Fruit fly (Drosophila melanogaster) whole organism, embryonic: ENCODE measurements around the gene Gr64d.

Experiments used
- ATbp ChIP-seq: fragments of 200-800 bp; sonication (Bioruptor generic); optimal IDR thresholded peaks from 2 replicates; lab custom pipeline; 2017; ENCODE audit warnings: missing biosample characterization, mild to moderate bottlenecking, missing genetic modification characterization, missing genetic modification reagents
- CG11504 ChIP-seq: fragments of 200-800 bp; sonication (Bioruptor generic); optimal IDR thresholded peaks from 3 replicates; lab custom pipeline; 2019; ENCODE audit warnings: missing biosample characterization, mild to moderate bottlenecking, missing genetic modification characterization, moderate library complexity
- CG12769 ChIP-seq: fragments of 200-800 bp; sonication (Bioruptor generic); optimal IDR thresholded peaks from 2 replicates; lab custom pipeline; 2019; ENCODE audit warnings: missing biosample characterization, mild to moderate bottlenecking, missing genetic modification characterization, moderate library complexity
- CG12942 ChIP-seq: fragments of 200-800 bp; sonication (Bioruptor generic); optimal IDR thresholded peaks from 3 replicates; lab custom pipeline; 2016; ENCODE audit warnings: missing biosample characterization, missing genetic modification characterization
- CG13424 ChIP-seq: fragments of 200-800 bp; sonication (Bioruptor generic); optimal IDR thresholded peaks from 2 replicates; lab custom pipeline; 2019; ENCODE audit warnings: missing biosample characterization, mild to moderate bottlenecking, missing genetic modification characterization, moderate library complexity
- CG15514 ChIP-seq: fragments of 200-800 bp; sonication (Bioruptor generic); optimal IDR thresholded peaks from 3 replicates; lab custom pipeline; 2017; ENCODE audit warnings: missing biosample characterization, missing genetic modification characterization, mild to moderate bottlenecking, moderate library complexity, missing genetic modification reagents
- CG17359 ChIP-seq: fragments of 200-800 bp; sonication (Bioruptor generic); optimal IDR thresholded peaks from 3 replicates; lab custom pipeline; 2018; ENCODE audit warnings: missing biosample characterization, mild to moderate bottlenecking, missing genetic modification characterization, moderate library complexity
- CG17361 ChIP-seq: fragments of 200-800 bp; sonication (Bioruptor generic); IDR thresholded peaks from 3 replicates; pipeline ENCODE4 v1.3.6; 2022; ENCODE audit warnings: missing biosample characterization, missing genetic modification characterization
- CG1792 ChIP-seq: fragments of 200-800 bp; sonication (Bioruptor generic); optimal IDR thresholded peaks from 2 replicates; lab custom pipeline; 2016; ENCODE audit warnings: missing biosample characterization, missing genetic modification characterization
- CG18262 ChIP-seq: fragments of 200-800 bp; optimal IDR thresholded peaks from 3 replicates; lab custom pipeline; 2019; ENCODE audit warnings: missing biosample characterization, mild to moderate bottlenecking, missing genetic modification characterization, moderate library complexity
- CG18599 ChIP-seq: fragments of 200-800 bp; sonication (Bioruptor generic); optimal IDR thresholded peaks from 3 replicates; lab custom pipeline; 2017; ENCODE audit warnings: missing biosample characterization, missing genetic modification characterization, mild to moderate bottlenecking, moderate library complexity, missing genetic modification reagents
- CG2712 ChIP-seq: fragments of 200-800 bp; optimal IDR thresholded peaks from 3 replicates; lab custom pipeline; 2019; ENCODE audit warnings: missing biosample characterization, mild to moderate bottlenecking, missing genetic modification characterization, moderate library complexity
- CG2889 ChIP-seq: fragments of 200-800 bp; sonication (Bioruptor generic); IDR thresholded peaks from 3 replicates; pipeline ENCODE4 v1.3.6; 2022; ENCODE audit warnings: missing biosample characterization, missing genetic modification characterization
- CG3281 ChIP-seq: fragments of 200-800 bp; sonication (Bioruptor generic); optimal IDR thresholded peaks from 3 replicates; lab custom pipeline; 2017; ENCODE audit warnings: missing biosample characterization, mild to moderate bottlenecking, missing genetic modification characterization
- CG4404 ChIP-seq: fragments of 200-800 bp; sonication (Bioruptor generic); IDR thresholded peaks from 2 replicates; pipeline ENCODE4 v1.3.6; 2022; ENCODE audit warnings: missing biosample characterization, missing genetic modification characterization
- CG6689 ChIP-seq: fragments of 200-800 bp; sonication (Bioruptor generic); IDR thresholded peaks from 2 replicates; pipeline ENCODE4 v1.3.6; 2022; ENCODE audit warnings: missing biosample characterization, missing genetic modification characterization
- CG7556 ChIP-seq: fragments of 200-800 bp; sonication (Bioruptor generic); optimal IDR thresholded peaks from 2 replicates; lab custom pipeline; 2017; ENCODE audit warnings: missing biosample characterization, mild to moderate bottlenecking, missing genetic modification characterization
- CG8290 ChIP-seq, 3 experiments: fragments of 200-800 bp; sonication (Bioruptor generic); optimal IDR thresholded peaks; 2 replicates each; lab custom pipeline; 2016 to 2019; ENCODE audit warnings: missing biosample characterization in 3 of 3, missing genetic modification characterization in 3 of 3, mild to moderate bottlenecking in 2 of 3, moderate library complexity in 1 of 3
- CG8944 ChIP-seq: fragments of 200-800 bp; sonication (Bioruptor generic); optimal IDR thresholded peaks from 3 replicates; lab custom pipeline; 2016; ENCODE audit warnings: missing biosample characterization, missing genetic modification characterization
- D19A ChIP-seq: fragments of 200-800 bp; optimal IDR thresholded peaks from 3 replicates; lab custom pipeline; 2019; ENCODE audit warnings: missing biosample characterization, mild to moderate bottlenecking, missing genetic modification characterization, moderate library complexity
- Dek ChIP-seq: fragments of 200-800 bp; sonication (Bioruptor generic); optimal IDR thresholded peaks from 3 replicates; lab custom pipeline; 2019; ENCODE audit warnings: missing biosample characterization, mild to moderate bottlenecking, missing genetic modification characterization, moderate library complexity
- Eip74EF ChIP-seq, 2 experiments: fragments of 200-800 bp in 1 of 2; fragments of >200 bp in 1 of 2; sonication (Bioruptor generic) in 1 of 2; optimal IDR thresholded peaks; 2 replicates each; lab custom pipeline; 2017 to 2019; ENCODE audit warnings: missing biosample characterization in 2 of 2, missing genetic modification characterization in 2 of 2, mild to moderate bottlenecking in 1 of 2, moderate library complexity in 1 of 2
- Elba2 ChIP-seq: fragments of 200-800 bp; sonication (Bioruptor generic); optimal IDR thresholded peaks from 3 replicates; lab custom pipeline; 2016; ENCODE audit warnings: missing biosample characterization, missing genetic modification characterization
- Fer1 ChIP-seq: fragments of 200-800 bp; sonication (Bioruptor generic); optimal IDR thresholded peaks from 2 replicates; lab custom pipeline; 2017; ENCODE audit warnings: missing biosample characterization, mild to moderate bottlenecking, missing genetic modification characterization
- Fer3 ChIP-seq: fragments of 200-800 bp; sonication (Bioruptor generic); optimal IDR thresholded peaks from 2 replicates; lab custom pipeline; 2018; ENCODE audit warnings: missing biosample characterization, mild to moderate bottlenecking, missing genetic modification characterization, moderate library complexity
- HHEX ChIP-seq: fragments of 200-800 bp; sonication (Bioruptor generic); optimal IDR thresholded peaks from 3 replicates; lab custom pipeline; 2017; ENCODE audit warnings: missing biosample characterization, mild to moderate bottlenecking, missing genetic modification characterization, missing genetic modification reagents
- Hand ChIP-seq: fragments of 200-800 bp; sonication (Bioruptor generic); optimal IDR thresholded peaks from 2 replicates; lab custom pipeline; 2017; ENCODE audit warnings: mild to moderate bottlenecking, missing biosample characterization, missing genetic modification reagents, missing genetic modification characterization
- Hmx ChIP-seq: fragments of 200-800 bp; sonication (Bioruptor generic); optimal IDR thresholded peaks from 2 replicates; lab custom pipeline; 2016; ENCODE audit warnings: missing biosample characterization, missing genetic modification characterization
- Hr51 ChIP-seq, 2 experiments: fragments of 200-800 bp; sonication (Bioruptor generic); optimal IDR thresholded peaks; 2 replicates in 1 of 2; 3 replicates in 1 of 2; lab custom pipeline; 2016 to 2018; ENCODE audit warnings: missing biosample characterization in 2 of 2, missing genetic modification characterization in 2 of 2, mild to moderate bottlenecking in 1 of 2, moderate library complexity in 1 of 2
- Lpt ChIP-seq: fragments of >200 bp; optimal IDR thresholded peaks from 2 replicates; lab custom pipeline; 2018; ENCODE audit warnings: missing biosample characterization, missing genetic modification characterization
- NC2β ChIP-seq: fragments of 200-800 bp; sonication (Bioruptor generic); optimal IDR thresholded peaks from 2 replicates; lab custom pipeline; 2016; ENCODE audit warnings: missing biosample characterization, missing genetic modification characterization
- PHDP ChIP-seq: fragments of 200-800 bp; sonication (Bioruptor generic); optimal IDR thresholded peaks from 3 replicates; lab custom pipeline; 2018; ENCODE audit warnings: missing biosample characterization, mild to moderate bottlenecking, missing genetic modification characterization, moderate library complexity
- Usf ChIP-seq: fragments of 200-800 bp; sonication (Bioruptor generic); optimal IDR thresholded peaks from 2 replicates; lab custom pipeline; 2017; ENCODE audit warnings: missing genotype, missing biosample characterization, missing genetic modification characterization
- bcd ChIP-seq: fragments of 200-800 bp; sonication (Bioruptor generic); optimal IDR thresholded peaks from 2 replicates; lab custom pipeline; 2017; ENCODE audit warnings: missing biosample characterization, mild to moderate bottlenecking, missing genetic modification characterization
- dimm ChIP-seq: fragments of 200-800 bp; sonication (Bioruptor generic); IDR thresholded peaks from 2 replicates; pipeline ENCODE4 v1.3.6; 2022; ENCODE audit warnings: missing biosample characterization, missing genetic modification characterization
- dmrt99B ChIP-seq: fragments of 200-800 bp; sonication (Bioruptor generic); optimal IDR thresholded peaks from 2 replicates; lab custom pipeline; 2018; ENCODE audit warnings: missing biosample characterization, mild to moderate bottlenecking, missing genetic modification characterization, moderate library complexity
- gem ChIP-seq: fragments of 200-800 bp; sonication (Bioruptor generic); optimal IDR thresholded peaks from 2 replicates; lab custom pipeline; 2019; ENCODE audit warnings: missing biosample characterization, mild to moderate bottlenecking, missing genetic modification characterization, moderate library complexity
- lab ChIP-seq: fragments of 200-800 bp; sonication (Bioruptor generic); optimal IDR thresholded peaks from 3 replicates; lab custom pipeline; 2017; ENCODE audit warnings: missing biosample characterization, missing genetic modification characterization, mild to moderate bottlenecking, moderate library complexity, missing genetic modification reagents
- mirr ChIP-seq: fragments of 200-800 bp; sonication (Bioruptor generic); optimal IDR thresholded peaks from 3 replicates; lab custom pipeline; 2018; ENCODE audit warnings: missing biosample characterization, mild to moderate bottlenecking, missing genetic modification characterization
- nau ChIP-seq: fragments of 200-800 bp; sonication (Bioruptor generic); optimal IDR thresholded peaks from 3 replicates; lab custom pipeline; 2017; ENCODE audit warnings: missing biosample characterization, mild to moderate bottlenecking, missing genetic modification characterization, missing genetic modification reagents
- org-1 ChIP-seq: fragments of 200-800 bp; sonication (Bioruptor generic); optimal IDR thresholded peaks from 2 replicates; lab custom pipeline; 2017; ENCODE audit warnings: missing biosample characterization, missing genetic modification characterization
- pan ChIP-seq, 4 experiments: fragments of >200 bp in 3 of 4; fragments of 200-800 bp in 1 of 4; sonication (Bioruptor generic) in 1 of 4; optimal IDR thresholded peaks in 3 of 4; IDR thresholded peaks in 1 of 4; 2 replicates each; pipeline versions ENCODE4 v1.3.6 to Lab custom; 2017 to 2022; ENCODE audit warnings: missing biosample characterization in 2 of 4, missing genetic modification characterization in 2 of 4, mixed read lengths in 1 of 4
- phol ChIP-seq: fragments of 200-800 bp; sonication (Bioruptor generic); optimal IDR thresholded peaks from 3 replicates; lab custom pipeline; 2018; ENCODE audit warnings: missing biosample characterization, mild to moderate bottlenecking, missing genetic modification characterization, moderate library complexity
- prd ChIP-seq, 3 experiments: fragments of >200 bp in 2 of 3; fragments of 200-800 bp in 1 of 3; sonication (Bioruptor generic) in 1 of 3; optimal IDR thresholded peaks in 2 of 3; IDR thresholded peaks in 1 of 3; 2 replicates in 2 of 3; 3 replicates in 1 of 3; pipeline versions ENCODE4 v1.3.6 to Lab custom; 2017 to 2022; ENCODE audit warnings: missing biosample characterization in 1 of 3, missing genetic modification characterization in 1 of 3
- row ChIP-seq: fragments of 200-800 bp; sonication (Bioruptor generic); IDR thresholded peaks from 3 replicates; pipeline ENCODE4 v1.3.6; 2022; ENCODE audit warnings: missing biosample characterization, missing genetic modification characterization
- scrt ChIP-seq: fragments of 200-800 bp; sonication (Bioruptor generic); optimal IDR thresholded peaks from 2 replicates; lab custom pipeline; 2018; ENCODE audit warnings: missing biosample characterization, mild to moderate bottlenecking, missing genetic modification characterization, moderate library complexity
- sisA ChIP-seq: fragments of 200-800 bp; sonication (Bioruptor generic); IDR thresholded peaks from 2 replicates; pipeline ENCODE4 v1.3.6; 2022; ENCODE audit warnings: missing biosample characterization, missing genetic modification characterization
- unpg ChIP-seq: fragments of 200-800 bp; sonication (Bioruptor generic); optimal IDR thresholded peaks from 3 replicates; lab custom pipeline; 2018; ENCODE audit warnings: missing biosample characterization, mild to moderate bottlenecking, missing genetic modification characterization, moderate library complexity

The Gr64d gene

DNA sequence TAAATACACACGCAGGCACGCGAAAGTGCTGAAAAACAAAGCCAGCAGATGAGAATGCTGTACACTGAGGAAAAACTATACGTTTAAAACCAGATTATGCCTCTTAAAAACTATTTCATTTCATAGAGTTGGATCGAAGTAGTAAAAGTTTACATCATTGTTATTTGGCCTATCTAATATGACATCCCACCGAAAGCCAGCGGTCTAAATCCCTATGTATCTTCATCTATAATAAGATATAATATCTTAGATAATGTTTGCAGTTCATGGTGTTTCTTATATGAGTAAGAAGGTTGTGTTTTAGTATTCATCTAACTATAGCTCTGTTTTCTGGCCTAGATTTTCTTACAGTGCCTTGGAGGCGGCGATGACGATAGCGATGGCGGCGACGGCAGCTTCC is 21.7 kb upstream of the Gr64d start (continued):
- no peak for TF ChIP-seq CG1792 (GFP tag; lab: Kevin White, UChicago)
- TF ChIP-seq Elba2 (GFP tag; lab: Kevin White, UChicago) = no peak
- no peak for TF ChIP-seq Hmx (GFP tag; lab: Kevin White, UChicago)
- no peak for TF ChIP-seq Dek
- TF ChIP-seq CG17359 (tag; lab: Kevin White, UChicago) = peak; percentile 14
- no peak for TF ChIP-seq NC2β (GFP tag; lab: Kevin White, UChicago)
- TF ChIP-seq PHDP = peak; percentile 11
- TF ChIP-seq dimm = no peak
- peak; percentile 22 for TF ChIP-seq CG2712 (tag; lab: Kevin White, UChicago)
- TF ChIP-seq CG15514 (GFP tag; lab: Kevin White, UChicago) = peak; percentile 15
- TF ChIP-seq dmrt99B = peak; percentile 53
- peak; percentile 70 for TF ChIP-seq CG18599 (GFP tag; lab: Kevin White, UChicago)
- no peak for TF ChIP-seq Fer3 (tag; lab: Kevin White, UChicago)
- TF ChIP-seq phol = peak; percentile 30
- peak; percentile 44 for TF ChIP-seq Hand (GFP tag; lab: Kevin White, UChicago)
- TF ChIP-seq CG12942 = no peak
- peak; percentile 17 for TF ChIP-seq CG13424
- TF ChIP-seq CG3281 = peak; percentile 37
- peak; percentile 70 for TF ChIP-seq scrt (GFP tag; lab: Kevin White, UChicago)
- TF ChIP-seq D19A (tag; lab: Kevin White, UChicago) = peak; percentile 12
- no peak for TF ChIP-seq prd (optimal IDR thresholded peaks at IDR 0.05; lab: Kevin White, UChicago)
- 0 out of 3 replicates have a peak, but pooled peaks have one; percentile 4 for TF ChIP-seq prd (GFP tag; IDR thresholded peaks at IDR 0.05; lab: Robert Waterston, UW)
- no peak for TF ChIP-seq CG12769 (tag; lab: Kevin White, UChicago)
- TF ChIP-seq pan (optimal IDR thresholded peaks at IDR 0.05; lab: Kevin White, UChicago) = no peak
- TF ChIP-seq pan (GFP tag; optimal IDR thresholded peaks at IDR 0.05 in 1 of 2, IDR thresholded peaks at IDR 0.05 in 1 of 2) = no peak
- no peak for TF ChIP-seq CG4404 (GFP tag; lab: Robert Waterston, UW)
- 0 out of 3 replicates have a peak, but pooled peaks have one; percentile 35 for TF ChIP-seq row (GFP tag; lab: Robert Waterston, UW)
- TF ChIP-seq CG8944 (GFP tag; lab: Kevin White, UChicago) = no peak
- peak; percentile 63 for TF ChIP-seq CG7556 (GFP tag; lab: Kevin White, UChicago)
- peak; percentile 4 for TF ChIP-seq bcd (GFP tag; lab: Kevin White, UChicago)
- no peak for TF ChIP-seq Usf (GFP tag; lab: Kevin White, UChicago)
- TF ChIP-seq unpg (GFP tag; lab: Kevin White, UChicago) = peak; percentile 1
- TF ChIP-seq org-1 = peak; percentile 20
- no peak for TF ChIP-seq CG8290 (GFP tag; optimal IDR thresholded peaks at IDR 0.05; lab: Kevin White, UChicago)
- no peak for TF ChIP-seq CG8290 (tag; optimal IDR thresholded peaks at IDR 0.05; lab: Kevin White, UChicago)
- peak; percentile 39; the same call in 1 of the 3 replicates for TF ChIP-seq CG17361
- no peak for TF ChIP-seq CG6689
- peak; percentile 44 for TF ChIP-seq lab (GFP tag; lab: Kevin White, UChicago)
- peak; percentile 24 for TF ChIP-seq HHEX
- TF ChIP-seq sisA (GFP tag; lab: Robert Waterston, UW) = no peak
- no peak for TF ChIP-seq mirr
- TF ChIP-seq CG11504 (tag; lab: Kevin White, UChicago) = peak; percentile 59
- peak; percentile 51 for TF ChIP-seq gem (tag; lab: Kevin White, UChicago)
- TF ChIP-seq Eip74EF (GFP tag; optimal IDR thresholded peaks at IDR 0.05; lab: Kevin White, UChicago) = peak in 1 of 2 experiments; percentile 2
- no peak for TF ChIP-seq Lpt
- peak in 1 of 2 experiments; percentile 35 for TF ChIP-seq Hr51 (GFP tag; optimal IDR thresholded peaks at IDR 0.05; lab: Kevin White, UChicago)
- no peak for TF ChIP-seq ATbp (GFP tag; lab: Kevin White, UChicago)
- TF ChIP-seq CG2889 (GFP tag; lab: Robert Waterston, UW) = no peak
- peak; percentile 38 for TF ChIP-seq Fer1 (GFP tag; lab: Kevin White, UChicago)
- TF ChIP-seq nau = peak; percentile 0
- TF ChIP-seq CG18262 (tag; lab: Kevin White, UChicago) = peak; percentile 43
